Fruit fly (Drosophila melanogaster): ENCODE results near the gene TwdlY.

DNA sequence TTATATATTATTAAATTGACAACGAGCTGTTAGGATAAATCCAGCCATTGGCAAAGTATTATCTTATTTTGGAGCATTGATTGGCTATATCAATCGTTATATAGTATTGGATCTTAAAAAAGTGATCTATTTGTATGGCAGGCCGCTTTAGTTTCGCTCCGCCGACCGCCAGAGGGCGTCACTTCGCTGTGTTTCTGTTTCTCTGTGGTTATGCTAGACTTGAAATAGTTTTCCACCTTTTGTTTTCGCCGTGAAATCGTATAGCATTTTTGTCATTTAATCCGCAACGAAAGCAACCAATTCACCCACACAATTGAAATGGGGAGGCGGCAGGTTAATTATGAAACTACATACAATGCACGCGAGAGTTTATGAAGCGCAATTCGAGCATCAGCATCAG is 12.1 kb downstream of the TwdlY start:
- TF ChIP-seq EcR (GFP tag; optimal IDR thresholded peaks at IDR 0.05) (no peak), Dll (optimal IDR thresholded peaks at IDR 0.05) (no peak)
